Fruit fly (Drosophila melanogaster) whole organism, prepupa: ENCODE measurements around the gene RhoGEF3.

ENCODE experiments used
- Blimp-1 ChIP-seq: fragments of 200-800 bp; sonication (Bioruptor generic); optimal IDR thresholded peaks from 3 replicates; lab custom pipeline; 2017; ENCODE audit warnings: missing biosample characterization, missing genetic modification characterization, mild to moderate bottlenecking, moderate library complexity, missing genetic modification reagents
- CG10631 ChIP-seq: fragments of 200-800 bp; sonication (Bioruptor generic); optimal IDR thresholded peaks from 2 replicates; lab custom pipeline; 2016; ENCODE audit warnings: missing biosample characterization, missing genetic modification characterization
- CG11294 ChIP-seq: fragments of 200-800 bp; sonication (Bioruptor generic); IDR thresholded peaks from 2 replicates; pipeline ENCODE4 v1.3.6; 2022; ENCODE audit warnings: missing biosample characterization, missing genetic modification characterization
- CG11762 ChIP-seq: fragments of 200-800 bp; sonication (Bioruptor generic); optimal IDR thresholded peaks from 3 replicates; lab custom pipeline; 2016; ENCODE audit warnings: missing biosample characterization, missing genetic modification characterization; ENCODE audit not compliant: insufficient read depth
- CG15336 ChIP-seq: fragments of 200-800 bp; sonication (Bioruptor generic); IDR thresholded peaks from 2 replicates; pipeline ENCODE4 v1.3.6; 2022; ENCODE audit warnings: missing biosample characterization, missing genetic modification characterization
- CG1621 ChIP-seq: fragments of 200-800 bp; sonication (Bioruptor generic); optimal IDR thresholded peaks from 3 replicates; lab custom pipeline; 2018; ENCODE audit warnings: missing biosample characterization, mild to moderate bottlenecking, missing genetic modification characterization
- CG16779 ChIP-seq: fragments of 200-800 bp; sonication (Bioruptor generic); optimal IDR thresholded peaks from 3 replicates; lab custom pipeline; 2017; ENCODE audit warnings: missing biosample characterization, mild to moderate bottlenecking, missing genetic modification characterization
- CG31627 ChIP-seq: fragments of 200-800 bp; sonication (Bioruptor generic); optimal IDR thresholded peaks from 3 replicates; lab custom pipeline; 2016; ENCODE audit warnings: missing biosample characterization, missing genetic modification characterization
- CG32006 ChIP-seq: fragments of 200-800 bp; sonication (Bioruptor generic); optimal IDR thresholded peaks from 3 replicates; lab custom pipeline; 2017; ENCODE audit warnings: missing biosample characterization, mild to moderate bottlenecking, missing genetic modification characterization
- CG34406 ChIP-seq: fragments of 200-800 bp; sonication (Bioruptor generic); optimal IDR thresholded peaks from 3 replicates; lab custom pipeline; 2016; ENCODE audit warnings: missing biosample characterization, missing genetic modification characterization
- CG3919 ChIP-seq: fragments of 200-800 bp; sonication (Bioruptor generic); optimal IDR thresholded peaks from 3 replicates; lab custom pipeline; 2016; ENCODE audit warnings: missing biosample characterization, missing genetic modification characterization
- CG4318 ChIP-seq: fragments of 200-800 bp; sonication (Bioruptor generic); optimal IDR thresholded peaks from 3 replicates; lab custom pipeline; 2017; ENCODE audit warnings: missing biosample characterization, mild to moderate bottlenecking, missing genetic modification characterization
- CG6276 ChIP-seq: fragments of 200-800 bp; sonication (Bioruptor generic); optimal IDR thresholded peaks from 2 replicates; lab custom pipeline; 2017; ENCODE audit warnings: missing biosample characterization, mild to moderate bottlenecking, missing genetic modification characterization
- CG6792 ChIP-seq: fragments of 200-800 bp; sonication (Bioruptor generic); optimal IDR thresholded peaks from 3 replicates; lab custom pipeline; 2016; ENCODE audit warnings: missing biosample characterization, missing genetic modification characterization
- CG6808 ChIP-seq: fragments of 200-800 bp; sonication (Bioruptor generic); optimal IDR thresholded peaks from 3 replicates; lab custom pipeline; 2017; ENCODE audit warnings: missing biosample characterization, missing genetic modification characterization, mild to moderate bottlenecking, moderate library complexity, missing genetic modification reagents
- CG6854 ChIP-seq: fragments of 200-800 bp; sonication (Bioruptor generic); optimal IDR thresholded peaks from 2 replicates; lab custom pipeline; 2017; ENCODE audit warnings: missing biosample characterization, mild to moderate bottlenecking, missing genetic modification characterization
- CG8119 ChIP-seq: fragments of 200-800 bp; sonication (Bioruptor generic); IDR thresholded peaks from 3 replicates; pipeline ENCODE4 v1.3.6; 2022; ENCODE audit warnings: missing biosample characterization, missing genetic modification characterization
- CG9139 ChIP-seq: fragments of 200-800 bp; sonication (Bioruptor generic); optimal IDR thresholded peaks from 3 replicates; lab custom pipeline; 2017; ENCODE audit warnings: missing biosample characterization, mild to moderate bottlenecking, missing genetic modification characterization
- Eip75B ChIP-seq: fragments of 200-800 bp; sonication (Bioruptor generic); optimal IDR thresholded peaks from 3 replicates; lab custom pipeline; 2016; ENCODE audit warnings: missing biosample characterization, missing genetic modification characterization
- Eip78C ChIP-seq: fragments of 200-800 bp; sonication (Bioruptor generic); peaks from one replicate; lab custom pipeline; 2016; ENCODE audit warnings: missing biosample characterization, missing genetic modification characterization
- Eip93F ChIP-seq: fragments of 200-800 bp; sonication (Bioruptor generic); optimal IDR thresholded peaks from 2 replicates; lab custom pipeline; 2016; ENCODE audit warnings: missing biosample characterization, mild to moderate bottlenecking, missing genetic modification characterization
- Ets21C ChIP-seq: fragments of 200-800 bp; sonication (Bioruptor generic); optimal IDR thresholded peaks from 3 replicates; lab custom pipeline; 2016; ENCODE audit warnings: missing biosample characterization, missing genetic modification characterization
- Ets96B ChIP-seq: fragments of 200-800 bp; optimal IDR thresholded peaks from 2 replicates; lab custom pipeline; 2019; ENCODE audit warnings: missing biosample characterization, mild to moderate bottlenecking, missing genetic modification characterization, moderate library complexity
- Gug ChIP-seq: fragments of 200-800 bp; sonication (Bioruptor generic); IDR thresholded peaks from 2 replicates; pipeline ENCODE4 v1.3.6; 2022; ENCODE audit warnings: missing biosample characterization, missing genetic modification characterization
- Hr38 ChIP-seq: sonication (Bioruptor generic); optimal IDR thresholded peaks from 2 replicates; lab custom pipeline; 2016; ENCODE audit warnings: missing biosample characterization, missing genetic modification characterization
- Hr4 ChIP-seq: fragments of 200-800 bp; sonication (Bioruptor generic); optimal IDR thresholded peaks from 3 replicates; lab custom pipeline; 2016; ENCODE audit warnings: missing biosample characterization, missing genetic modification characterization
- Lpt ChIP-seq: fragments of 200-800 bp; sonication (Bioruptor generic); optimal IDR thresholded peaks from 3 replicates; lab custom pipeline; 2016; ENCODE audit warnings: missing biosample characterization, missing genetic modification characterization
- Met ChIP-seq: fragments of 200-800 bp; sonication (Bioruptor generic); optimal IDR thresholded peaks from 3 replicates; lab custom pipeline; 2016; ENCODE audit warnings: missing biosample characterization, missing genetic modification characterization
- OdsH ChIP-seq: fragments of 200-800 bp; sonication (Bioruptor generic); optimal IDR thresholded peaks from 3 replicates; lab custom pipeline; 2016; ENCODE audit warnings: missing biosample characterization, missing genetic modification characterization
- Smox ChIP-seq: fragments of 200-800 bp; sonication (Bioruptor generic); optimal IDR thresholded peaks from 3 replicates; lab custom pipeline; 2016; ENCODE audit warnings: missing biosample characterization, missing genetic modification characterization
- Sox102F ChIP-seq: fragments of 200-800 bp; sonication (Bioruptor generic); optimal IDR thresholded peaks from 2 replicates; lab custom pipeline; 2016; ENCODE audit warnings: missing biosample characterization, mild to moderate bottlenecking, missing genetic modification characterization
- Sox14 ChIP-seq: fragments of 200-800 bp; sonication (Bioruptor generic); optimal IDR thresholded peaks from 3 replicates; lab custom pipeline; 2016; ENCODE audit warnings: missing biosample characterization, missing genetic modification characterization
- achi ChIP-seq: fragments of 200-800 bp; sonication (Bioruptor generic); optimal IDR thresholded peaks from 3 replicates; lab custom pipeline; 2016; ENCODE audit warnings: missing biosample characterization, missing genetic modification characterization
- acj6 ChIP-seq: fragments of 200-800 bp; sonication (Bioruptor generic); optimal IDR thresholded peaks from 3 replicates; lab custom pipeline; 2016; ENCODE audit warnings: missing biosample characterization, missing genetic modification characterization
- eg ChIP-seq: fragments of 200-800 bp; sonication (Bioruptor generic); IDR thresholded peaks from 3 replicates; pipeline ENCODE4 v1.3.6; 2022; ENCODE audit warnings: missing biosample characterization, missing genetic modification characterization
- esn ChIP-seq: fragments of 200-800 bp; sonication (Bioruptor generic); optimal IDR thresholded peaks from 2 replicates; lab custom pipeline; 2016; ENCODE audit warnings: missing biosample characterization, mild to moderate bottlenecking, missing genetic modification characterization, moderate library complexity
- fd59A ChIP-seq: fragments of 200-800 bp; sonication (Bioruptor generic); optimal IDR thresholded peaks from 2 replicates; lab custom pipeline; 2017; ENCODE audit warnings: missing biosample characterization, mild to moderate bottlenecking, missing genetic modification characterization, missing genetic modification reagents
- fd85E ChIP-seq: fragments of 200-800 bp; sonication (Bioruptor generic); optimal IDR thresholded peaks from 3 replicates; lab custom pipeline; 2016; ENCODE audit warnings: missing biosample characterization, missing genetic modification characterization
- fkh ChIP-seq: fragments of 200-800 bp; sonication (Bioruptor generic); optimal IDR thresholded peaks from 3 replicates; lab custom pipeline; 2017; ENCODE audit warnings: missing biosample characterization, mild to moderate bottlenecking, missing genetic modification characterization, moderate library complexity
- lz ChIP-seq: fragments of 200-800 bp; sonication (Bioruptor generic); optimal IDR thresholded peaks from 3 replicates; lab custom pipeline; 2016; ENCODE audit warnings: missing biosample characterization, missing genetic modification characterization
- net ChIP-seq: fragments of 200-800 bp; sonication (Bioruptor generic); optimal IDR thresholded peaks from 3 replicates; lab custom pipeline; 2016; ENCODE audit warnings: missing biosample characterization, missing genetic modification characterization
- salr ChIP-seq, 2 experiments: fragments of 200-800 bp; sonication (Bioruptor generic); optimal IDR thresholded peaks; 3 replicates each; lab custom pipeline; 2016 to 2018; ENCODE audit warnings: missing biosample characterization in 2 of 2, missing genetic modification characterization in 2 of 2, mild to moderate bottlenecking in 1 of 2
- spab ChIP-seq: fragments of 200-800 bp; sonication (Bioruptor generic); optimal IDR thresholded peaks from 2 replicates; lab custom pipeline; 2017; ENCODE audit warnings: missing biosample characterization, mild to moderate bottlenecking, missing genetic modification characterization, missing genetic modification reagents
- svp ChIP-seq: fragments of 200-800 bp; sonication (Bioruptor generic); peaks from one replicate; lab custom pipeline; 2016; ENCODE audit warnings: missing biosample characterization, missing genetic modification characterization
- topi ChIP-seq: fragments of 200-800 bp; sonication (Bioruptor generic); optimal IDR thresholded peaks from 3 replicates; lab custom pipeline; 2016; ENCODE audit warnings: missing biosample characterization, missing genetic modification characterization
- vri ChIP-seq: fragments of 200-800 bp; sonication (Bioruptor generic); optimal IDR thresholded peaks from 3 replicates; lab custom pipeline; 2016; ENCODE audit warnings: missing biosample characterization, mild to moderate bottlenecking, missing genetic modification characterization

The RhoGEF3 gene

dm6 chr3L:292146-292776 is 15.0 kb downstream of the RhoGEF3 start (continued):
- TF ChIP-seq Ets21C (GFP tag; lab: Kevin White, UChicago) (no peak), CG4318 (GFP tag; lab: Kevin White, UChicago) (no peak), Gug (GFP tag; lab: Robert Waterston, UW) (no peak), Hr4 (GFP tag; lab: Kevin White, UChicago) (no peak), OdsH (GFP tag; lab: Kevin White, UChicago) (no peak), Eip75B (GFP tag; lab: Kevin White, UChicago) (no peak), CG6276 (GFP tag; lab: Kevin White, UChicago) (no peak), CG6808 (GFP tag; lab: Kevin White, UChicago) (no peak), CG1621 (peak; percentile 55), CG31627 (GFP tag; lab: Kevin White, UChicago) (no peak), Smox (GFP tag; lab: Kevin White, UChicago) (no peak), lz (GFP tag; lab: Kevin White, UChicago) (no peak), acj6 (no peak), CG32006 (GFP tag; lab: Kevin White, UChicago) (no peak), CG16779 (no peak), eg (GFP tag; lab: Robert Waterston, UW) (no peak), fd85E (GFP tag; lab: Kevin White, UChicago) (no peak), esn (GFP tag; lab: Kevin White, UChicago) (peak; percentile 15), CG34406 (GFP tag; lab: Kevin White, UChicago) (no peak), CG6854 (GFP tag; lab: Kevin White, UChicago) (peak; percentile 38), Sox102F (no peak), CG8119 (GFP tag; lab: Robert Waterston, UW) (no peak; the same call in 2 of the 3 replicates), Sox14 (no peak), Eip93F (GFP tag; lab: Kevin White, UChicago) (no peak), CG15336 (peak; percentile 11; the same call in 1 of the 2 replicates), CG11294 (GFP tag; lab: Robert Waterston, UW) (no peak), fd59A (no peak), net (GFP tag; lab: Kevin White, UChicago) (no peak), svp (GFP tag; lab: Kevin White, UChicago) (peak; percentile 31), fkh (GFP tag; lab: Kevin White, UChicago) (peak; percentile 100), Lpt (GFP tag; lab: Kevin White, UChicago) (no peak), CG6792 (GFP tag; lab: Kevin White, UChicago) (no peak), Hr38 (GFP tag; lab: Kevin White, UChicago) (no peak), salr (GFP tag; optimal IDR thresholded peaks at IDR 0.05; lab: Kevin White, UChicago) (no peak)

- no peak for TF ChIP-seq CG11762 (GFP tag; lab: Kevin White, UChicago)
- TF ChIP-seq CG6808 (GFP tag; lab: Kevin White, UChicago): peak; percentile 17
- 0 out of 2 replicates have a peak, but pooled peaks have one; percentile 8 for TF ChIP-seq CG15336
- no peak for TF ChIP-seq Blimp-1
- TF ChIP-seq CG31627 (GFP tag; lab: Kevin White, UChicago): no peak
- TF ChIP-seq acj6: no peak
- TF ChIP-seq spab (GFP tag; lab: Kevin White, UChicago): no peak
- TF ChIP-seq CG32006 (GFP tag; lab: Kevin White, UChicago): peak; percentile 14
- no peak for TF ChIP-seq CG11294 (GFP tag; lab: Robert Waterston, UW)
- TF ChIP-seq Eip78C (GFP tag; lab: Kevin White, UChicago): peak; percentile 61
- no peak for TF ChIP-seq Ets96B
- TF ChIP-seq vri (GFP tag; lab: Kevin White, UChicago): no peak
- peak; percentile 4 for TF ChIP-seq CG10631 (GFP tag; lab: Kevin White, UChicago)
- no peak for TF ChIP-seq CG9139 (GFP tag; lab: Kevin White, UChicago)
- TF ChIP-seq Met (GFP tag; lab: Kevin White, UChicago): no peak
- TF ChIP-seq CG1621: no peak
- TF ChIP-seq eg (GFP tag; lab: Robert Waterston, UW): no peak
- peak; percentile 24 for TF ChIP-seq CG3919
- TF ChIP-seq topi: no peak
- no peak for TF ChIP-seq CG16779
- no peak for TF ChIP-seq achi
These were observed 17.7 kb downstream of the RhoGEF3 start for dm6 chr3L:294841-295408.
